Fruit fly (Drosophila melanogaster) whole organism, embryonic: ENCODE measurements around the gene CG13313.

Experiments
- Aef1 ChIP-seq: fragments of 200-800 bp; sonication (Bioruptor generic); IDR thresholded peaks from 3 replicates; pipeline ENCODE4 v1.3.6; 2022; ENCODE audit warnings: missing biosample characterization, missing genetic modification characterization
- Asciz ChIP-seq: fragments of 200-800 bp; sonication (Bioruptor generic); optimal IDR thresholded peaks from 2 replicates; lab custom pipeline; 2017; ENCODE audit warnings: missing biosample characterization, mild to moderate bottlenecking, missing genetic modification characterization, missing genetic modification reagents
- Awh ChIP-seq: fragments of 200-800 bp; sonication (Bioruptor generic); IDR thresholded peaks from 2 replicates; pipeline ENCODE4, ENCODE4 v1.3.6; 2022; ENCODE audit warnings: missing biosample characterization, missing genetic modification characterization
- Blimp-1 ChIP-seq: fragments of 200-800 bp; sonication (Bioruptor generic); optimal IDR thresholded peaks from 3 replicates; lab custom pipeline; 2018; ENCODE audit warnings: missing biosample characterization, missing genetic modification characterization, mild to moderate bottlenecking, moderate library complexity, missing genetic modification reagents
- Bteb2 ChIP-seq: fragments of 200-800 bp; sonication (Bioruptor generic); optimal IDR thresholded peaks from 2 replicates; lab custom pipeline; 2016; ENCODE audit warnings: missing biosample characterization, missing genetic modification characterization
- CG11560 ChIP-seq: fragments of 200-800 bp; sonication (Bioruptor generic); IDR thresholded peaks from 3 replicates; pipeline ENCODE4 v1.3.6; 2022; ENCODE audit warnings: missing biosample characterization, missing genetic modification characterization
- CG14441 ChIP-seq: fragments of 200-800 bp; sonication (Bioruptor generic); IDR thresholded peaks from 2 replicates; pipeline ENCODE4 v1.3.6; 2022; ENCODE audit warnings: missing biosample characterization, missing genetic modification characterization
- CG2678 ChIP-seq: fragments of 200-800 bp; sonication (Bioruptor generic); optimal IDR thresholded peaks from 3 replicates; lab custom pipeline; 2019; ENCODE audit warnings: missing biosample characterization, mild to moderate bottlenecking, missing genetic modification characterization, moderate library complexity
- CG2875 ChIP-seq: fragments of 200-800 bp; sonication (Bioruptor generic); optimal IDR thresholded peaks from 2 replicates; lab custom pipeline; 2017; ENCODE audit warnings: missing biosample characterization, mild to moderate bottlenecking, missing genetic modification characterization, missing genetic modification reagents
- CG3995 ChIP-seq: fragments of 200-800 bp; sonication (Bioruptor generic); optimal IDR thresholded peaks from 3 replicates; lab custom pipeline; 2016; ENCODE audit warnings: missing biosample characterization, missing genetic modification characterization
- CG6765 ChIP-seq: fragments of 200-800 bp; sonication (Bioruptor generic); optimal IDR thresholded peaks from 3 replicates; lab custom pipeline; 2017; ENCODE audit warnings: missing biosample characterization, mild to moderate bottlenecking, missing genetic modification characterization
- CG6813 ChIP-seq: fragments of 200-800 bp; sonication (Bioruptor generic); optimal IDR thresholded peaks from 2 replicates; lab custom pipeline; 2017; ENCODE audit warnings: missing biosample characterization, missing genetic modification characterization, mild to moderate bottlenecking, moderate library complexity, missing genetic modification reagents
- CG8281 ChIP-seq: fragments of 200-800 bp; sonication (Bioruptor generic); optimal IDR thresholded peaks from 2 replicates; lab custom pipeline; 2018; ENCODE audit warnings: missing biosample characterization, mild to moderate bottlenecking, missing genetic modification characterization, moderate library complexity
- CG8290 ChIP-seq, 3 experiments: fragments of 200-800 bp; sonication (Bioruptor generic); optimal IDR thresholded peaks; 2 replicates each; lab custom pipeline; 2016 to 2019; ENCODE audit warnings: missing biosample characterization in 3 of 3, missing genetic modification characterization in 3 of 3, mild to moderate bottlenecking in 2 of 3, moderate library complexity in 1 of 3
- CG9437 ChIP-seq: fragments of 200-800 bp; sonication (Bioruptor generic); optimal IDR thresholded peaks from 2 replicates; lab custom pipeline; 2018; ENCODE audit warnings: missing biosample characterization, mild to moderate bottlenecking, missing genetic modification characterization
- CG9817 ChIP-seq: fragments of 200-800 bp; sonication (Bioruptor generic); optimal IDR thresholded peaks from 2 replicates; lab custom pipeline; 2018; ENCODE audit warnings: missing biosample characterization, mild to moderate bottlenecking, missing genetic modification characterization, moderate library complexity
- CTCF ChIP-seq: fragments of 200-800 bp; sonication (Bioruptor generic); optimal IDR thresholded peaks from 2 replicates; lab custom pipeline; 2017; ENCODE audit warnings: missing biosample characterization, mild to moderate bottlenecking, missing genetic modification characterization, moderate library complexity
- Dad ChIP-seq: fragments of 200-800 bp; sonication (Bioruptor generic); optimal IDR thresholded peaks from 3 replicates; lab custom pipeline; 2016; ENCODE audit warnings: missing biosample characterization, missing genetic modification characterization
- Fer2 ChIP-seq: fragments of 200-800 bp; sonication (Bioruptor generic); optimal IDR thresholded peaks from 2 replicates; lab custom pipeline; 2018; ENCODE audit warnings: missing biosample characterization, mild to moderate bottlenecking, missing genetic modification characterization, moderate library complexity
- HLH3B ChIP-seq: fragments of 200-800 bp; sonication (Bioruptor generic); IDR thresholded peaks from 2 replicates; pipeline ENCODE4 v1.3.6; 2022; ENCODE audit warnings: missing biosample characterization, missing genetic modification characterization
- HLHmδ ChIP-seq: fragments of 200-800 bp; sonication (Bioruptor generic); optimal IDR thresholded peaks from 2 replicates; lab custom pipeline; 2018; ENCODE audit warnings: missing biosample characterization, mild to moderate bottlenecking, missing genetic modification characterization, moderate library complexity
- Hr39 ChIP-seq: fragments of >200 bp; optimal IDR thresholded peaks from 2 replicates; lab custom pipeline; 2017
- Hr78 ChIP-seq, 2 experiments: fragments of 200-800 bp in 1 of 2; fragments of >200 bp in 1 of 2; sonication (Bioruptor generic) in 1 of 2; optimal IDR thresholded peaks; 2 replicates each; lab custom pipeline; 2017 to 2019; ENCODE audit warnings: missing biosample characterization in 2 of 2, missing genetic modification characterization in 2 of 2, mild to moderate bottlenecking in 1 of 2, moderate library complexity in 1 of 2
- Lhr ChIP-seq: fragments of 200-800 bp; sonication (Bioruptor generic); optimal IDR thresholded peaks from 3 replicates; lab custom pipeline; 2017; ENCODE audit warnings: mild to moderate bottlenecking, missing biosample characterization, missing genetic modification reagents, missing genetic modification characterization
- Max ChIP-seq: fragments of 200-800 bp; sonication (Bioruptor generic); optimal IDR thresholded peaks from 2 replicates; lab custom pipeline; 2016; ENCODE audit warnings: missing biosample characterization, mild to moderate bottlenecking, missing genetic modification characterization
- Med ChIP-seq: fragments of 200-800 bp; sonication (Bioruptor generic); peaks from one replicate; lab custom pipeline; 2016; ENCODE audit warnings: missing biosample characterization, missing genetic modification characterization, mild to moderate bottlenecking, inconsistent platforms, moderate library complexity
- NC2α ChIP-seq: fragments of 200-800 bp; sonication (Bioruptor generic); optimal IDR thresholded peaks from 2 replicates; lab custom pipeline; 2016; ENCODE audit warnings: missing biosample characterization, missing genetic modification characterization
- Opbp ChIP-seq: fragments of 200-800 bp; sonication (Bioruptor generic); IDR thresholded peaks from 3 replicates; pipeline ENCODE4 v1.3.6; 2022; ENCODE audit warnings: missing biosample characterization, missing genetic modification characterization; ENCODE audit not compliant: partially characterized antibody
- Rx ChIP-seq: fragments of 200-800 bp; sonication (Bioruptor generic); IDR thresholded peaks from 2 replicates; pipeline ENCODE4 v1.3.6; 2022; ENCODE audit warnings: missing biosample characterization, missing genetic modification characterization
- Ssrp ChIP-seq: fragments of 200-800 bp; sonication (Bioruptor generic); optimal IDR thresholded peaks from 2 replicates; lab custom pipeline; 2018; ENCODE audit warnings: missing biosample characterization, mild to moderate bottlenecking, missing genetic modification characterization, moderate library complexity
- bab2 ChIP-seq: fragments of 200-800 bp; sonication (Bioruptor generic); optimal IDR thresholded peaks from 2 replicates; lab custom pipeline; 2016; ENCODE audit warnings: missing biosample characterization, missing genetic modification characterization
- cg ChIP-seq: fragments of 200-800 bp; sonication (Bioruptor generic); optimal IDR thresholded peaks from 3 replicates; lab custom pipeline; 2019; ENCODE audit warnings: missing biosample characterization, mild to moderate bottlenecking, missing genetic modification characterization, moderate library complexity
- dm ChIP-seq: fragments of 200-800 bp; sonication (Bioruptor generic); optimal IDR thresholded peaks from 3 replicates; lab custom pipeline; 2016; ENCODE audit warnings: missing biosample characterization, missing genetic modification characterization
- exex ChIP-seq: fragments of 200-800 bp; sonication (Bioruptor generic); optimal IDR thresholded peaks from 4 replicates; lab custom pipeline; 2018; ENCODE audit warnings: missing biosample characterization, mild to moderate bottlenecking, missing genetic modification characterization, moderate library complexity
- eyg ChIP-seq: fragments of 200-800 bp; sonication (Bioruptor generic); optimal IDR thresholded peaks from 3 replicates; lab custom pipeline; 2016; ENCODE audit warnings: missing biosample characterization, missing genetic modification characterization
- gsb-n ChIP-seq: fragments of 200-800 bp; sonication (Bioruptor generic); optimal IDR thresholded peaks from 3 replicates; lab custom pipeline; 2018; ENCODE audit warnings: missing biosample characterization, mild to moderate bottlenecking, missing genetic modification characterization
- oc ChIP-seq: fragments of 200-800 bp; sonication (Bioruptor generic); optimal IDR thresholded peaks from 2 replicates; lab custom pipeline; 2018; ENCODE audit warnings: missing biosample characterization, mild to moderate bottlenecking, missing genetic modification characterization, moderate library complexity
- onecut ChIP-seq: fragments of 200-800 bp; sonication (Bioruptor generic); IDR thresholded peaks from 2 replicates; pipeline ENCODE4 v1.3.6; 2022; ENCODE audit warnings: missing biosample characterization, missing genetic modification characterization
- ro ChIP-seq: fragments of 200-800 bp; sonication (Bioruptor generic); IDR thresholded peaks from 2 replicates; pipeline ENCODE4 v1.3.6; 2022; ENCODE audit warnings: missing biosample characterization, missing genetic modification characterization
- schlank ChIP-seq: fragments of 200-800 bp; sonication (Bioruptor generic); optimal IDR thresholded peaks from 2 replicates; lab custom pipeline; 2018; ENCODE audit warnings: missing biosample characterization, mild to moderate bottlenecking, missing genetic modification characterization
- scrt ChIP-seq: fragments of 200-800 bp; sonication (Bioruptor generic); optimal IDR thresholded peaks from 2 replicates; lab custom pipeline; 2018; ENCODE audit warnings: missing biosample characterization, mild to moderate bottlenecking, missing genetic modification characterization, moderate library complexity
- sim ChIP-seq: fragments of 200-800 bp; sonication (Bioruptor generic); IDR thresholded peaks from 2 replicates; pipeline ENCODE4 v1.3.6; 2022; ENCODE audit warnings: missing biosample characterization, missing genetic modification characterization
- ssp ChIP-seq: fragments of 200-800 bp; sonication (Bioruptor generic); IDR thresholded peaks from 2 replicates; pipeline ENCODE4 v1.3.6; 2022; ENCODE audit warnings: missing biosample characterization, missing genetic modification characterization
- vvl ChIP-seq: fragments of 200-800 bp; sonication (Bioruptor generic); IDR thresholded peaks from 2 replicates; pipeline ENCODE4 v1.3.6; 2022; ENCODE audit warnings: missing biosample characterization, missing genetic modification characterization

CG13313 gene

DNA sequence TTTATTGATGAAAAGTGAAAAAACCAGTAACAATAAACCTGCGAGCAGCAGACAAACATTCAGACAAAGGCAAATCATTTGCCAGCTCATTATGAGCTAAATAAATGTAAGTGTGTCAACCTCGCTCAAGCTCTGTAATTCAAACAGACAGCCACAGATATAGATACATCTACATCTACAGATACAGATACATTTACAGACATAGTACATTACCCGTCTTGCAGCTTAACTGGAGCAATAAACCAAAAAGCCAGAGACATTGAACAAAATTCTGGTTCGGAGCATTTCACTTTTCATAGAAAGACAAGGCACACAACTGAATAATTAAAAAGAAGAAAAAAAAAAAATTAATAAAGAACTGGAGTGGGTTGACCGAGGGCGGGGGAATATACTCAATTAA lies 39.0 kb upstream of the CG13313 start:
- TF ChIP-seq CG3995 (GFP tag; lab: Kevin White, UChicago) (no peak), vvl (GFP tag; lab: Robert Waterston, UW) (peak; percentile 20; the same call in 1 of the 2 replicates), Max (GFP tag; lab: Kevin White, UChicago) (no peak), oc (no peak), CG6813 (no peak), HLH3B (no peak), eyg (GFP tag; lab: Kevin White, UChicago) (no peak), Ssrp (tag; lab: Kevin White, UChicago) (no peak), CG11560 (tag; lab: Robert Waterston, UW) (no peak), CG2875 (GFP tag; lab: Kevin White, UChicago) (no peak), CG8281 (tag; lab: Kevin White, UChicago) (peak; percentile 50), ssp (no peak), HLHmδ (no peak), scrt (GFP tag; lab: Kevin White, UChicago) (no peak), CG9817 (no peak), cg (GFP tag; lab: Kevin White, UChicago) (peak; percentile 16), Rx (no peak), dm (GFP tag; lab: Kevin White, UChicago) (no peak), CG9437 (GFP tag; lab: Kevin White, UChicago) (no peak), Dad (GFP tag; lab: Kevin White, UChicago) (no peak), CG8290 (GFP tag; optimal IDR thresholded peaks at IDR 0.05; lab: Kevin White, UChicago) (no peak), CG8290 (tag; optimal IDR thresholded peaks at IDR 0.05; lab: Kevin White, UChicago) (no peak), Asciz (GFP tag; lab: Kevin White, UChicago) (no peak), Aef1 (GFP tag; lab: Robert Waterston, UW) (no peak), Hr39 (lab: Kevin White, UChicago) (no peak), Awh (GFP tag; lab: Robert Waterston, UW) (peak; percentile 60; the same call in 1 of the 2 replicates), Med (peak; percentile 1), ro (GFP tag; lab: Robert Waterston, UW) (no peak), Blimp-1 (GFP tag; lab: Kevin White, UChicago) (peak; percentile 62), sim (no peak), onecut (GFP tag; lab: Robert Waterston, UW) (no peak), Bteb2 (GFP tag; lab: Kevin White, UChicago) (no peak), CTCF (GFP tag; lab: Kevin White, UChicago) (no peak), schlank (tag; lab: Kevin White, UChicago) (no peak), CG6765 (GFP tag; lab: Kevin White, UChicago) (no peak), exex (tag; lab: Kevin White, UChicago) (no peak), gsb-n (tag; lab: Kevin White, UChicago) (no peak), bab2 (GFP tag; lab: Kevin White, UChicago) (no peak), CG14441 (no peak), CG2678 (tag; lab: Kevin White, UChicago) (no peak), Hr78 (GFP tag; optimal IDR thresholded peaks at IDR 0.05; lab: Kevin White, UChicago) (no peak), Lhr (GFP tag; lab: Kevin White, UChicago) (no peak), Opbp (GFP tag; lab: Robert Waterston, UW) (no peak), NC2α (GFP tag; lab: Kevin White, UChicago) (no peak), Fer2 (tag; lab: Kevin White, UChicago) (no peak)
